Fruit fly (Drosophila melanogaster) whole organism, prepupa: ENCODE measurements around the gene CG5618.

Experiments
- CG11294 ChIP-seq: fragments of 200-800 bp; sonication (Bioruptor generic); IDR thresholded peaks from 2 replicates; pipeline ENCODE4 v1.3.6; 2022; ENCODE audit warnings: missing biosample characterization, missing genetic modification characterization
- CG11902 ChIP-seq: fragments of 200-800 bp; sonication (Bioruptor generic); optimal IDR thresholded peaks from 3 replicates; lab custom pipeline; 2016; ENCODE audit warnings: missing biosample characterization, missing genetic modification characterization
- CG15336 ChIP-seq: fragments of 200-800 bp; sonication (Bioruptor generic); IDR thresholded peaks from 2 replicates; pipeline ENCODE4 v1.3.6; 2022; ENCODE audit warnings: missing biosample characterization, missing genetic modification characterization
- CG1621 ChIP-seq: fragments of 200-800 bp; sonication (Bioruptor generic); optimal IDR thresholded peaks from 3 replicates; lab custom pipeline; 2018; ENCODE audit warnings: missing biosample characterization, mild to moderate bottlenecking, missing genetic modification characterization
- CG16779 ChIP-seq: fragments of 200-800 bp; sonication (Bioruptor generic); optimal IDR thresholded peaks from 3 replicates; lab custom pipeline; 2017; ENCODE audit warnings: missing biosample characterization, mild to moderate bottlenecking, missing genetic modification characterization
- CG3032 ChIP-seq: fragments of 200-800 bp; optimal IDR thresholded peaks from 2 replicates; lab custom pipeline; 2019; ENCODE audit warnings: missing biosample characterization, mild to moderate bottlenecking, missing genetic modification characterization, moderate library complexity
- CG31627 ChIP-seq: fragments of 200-800 bp; sonication (Bioruptor generic); optimal IDR thresholded peaks from 3 replicates; lab custom pipeline; 2016; ENCODE audit warnings: missing biosample characterization, missing genetic modification characterization
- CG32006 ChIP-seq: fragments of 200-800 bp; sonication (Bioruptor generic); optimal IDR thresholded peaks from 3 replicates; lab custom pipeline; 2017; ENCODE audit warnings: missing biosample characterization, mild to moderate bottlenecking, missing genetic modification characterization
- CG34406 ChIP-seq: fragments of 200-800 bp; sonication (Bioruptor generic); optimal IDR thresholded peaks from 3 replicates; lab custom pipeline; 2016; ENCODE audit warnings: missing biosample characterization, missing genetic modification characterization
- CG3919 ChIP-seq: fragments of 200-800 bp; sonication (Bioruptor generic); optimal IDR thresholded peaks from 3 replicates; lab custom pipeline; 2016; ENCODE audit warnings: missing biosample characterization, missing genetic modification characterization
- CG4318 ChIP-seq: fragments of 200-800 bp; sonication (Bioruptor generic); optimal IDR thresholded peaks from 3 replicates; lab custom pipeline; 2017; ENCODE audit warnings: missing biosample characterization, mild to moderate bottlenecking, missing genetic modification characterization
- CG6163 ChIP-seq: fragments of 200-800 bp; sonication (Bioruptor generic); IDR thresholded peaks from 3 replicates; pipeline ENCODE4 v1.3.6; 2022; ENCODE audit warnings: missing biosample characterization, missing genetic modification characterization
- CG6276 ChIP-seq: fragments of 200-800 bp; sonication (Bioruptor generic); optimal IDR thresholded peaks from 2 replicates; lab custom pipeline; 2017; ENCODE audit warnings: missing biosample characterization, mild to moderate bottlenecking, missing genetic modification characterization
- CG7368 ChIP-seq: fragments of 200-800 bp; sonication (Bioruptor generic); optimal IDR thresholded peaks from 3 replicates; lab custom pipeline; 2016; ENCODE audit warnings: missing biosample characterization, missing genetic modification characterization
- CG8119 ChIP-seq: fragments of 200-800 bp; sonication (Bioruptor generic); IDR thresholded peaks from 3 replicates; pipeline ENCODE4 v1.3.6; 2022; ENCODE audit warnings: missing biosample characterization, missing genetic modification characterization
- CG8319 ChIP-seq: fragments of 200-800 bp; sonication (Bioruptor generic); optimal IDR thresholded peaks from 3 replicates; lab custom pipeline; 2016; ENCODE audit warnings: missing biosample characterization, missing genetic modification characterization
- Eip75B ChIP-seq: fragments of 200-800 bp; sonication (Bioruptor generic); optimal IDR thresholded peaks from 3 replicates; lab custom pipeline; 2016; ENCODE audit warnings: missing biosample characterization, missing genetic modification characterization
- Eip78C ChIP-seq: fragments of 200-800 bp; sonication (Bioruptor generic); peaks from one replicate; lab custom pipeline; 2016; ENCODE audit warnings: missing biosample characterization, missing genetic modification characterization
- Ets96B ChIP-seq: fragments of 200-800 bp; optimal IDR thresholded peaks from 2 replicates; lab custom pipeline; 2019; ENCODE audit warnings: missing biosample characterization, mild to moderate bottlenecking, missing genetic modification characterization, moderate library complexity
- Gug ChIP-seq: fragments of 200-800 bp; sonication (Bioruptor generic); IDR thresholded peaks from 2 replicates; pipeline ENCODE4 v1.3.6; 2022; ENCODE audit warnings: missing biosample characterization, missing genetic modification characterization
- Hr38 ChIP-seq: sonication (Bioruptor generic); optimal IDR thresholded peaks from 2 replicates; lab custom pipeline; 2016; ENCODE audit warnings: missing biosample characterization, missing genetic modification characterization
- Hr39 ChIP-seq: fragments of 200-800 bp; sonication (Bioruptor generic); optimal IDR thresholded peaks from 2 replicates; lab custom pipeline; 2016; ENCODE audit warnings: missing biosample characterization, missing genetic modification characterization
- Hr4 ChIP-seq: fragments of 200-800 bp; sonication (Bioruptor generic); optimal IDR thresholded peaks from 3 replicates; lab custom pipeline; 2016; ENCODE audit warnings: missing biosample characterization, missing genetic modification characterization
- Met ChIP-seq: fragments of 200-800 bp; sonication (Bioruptor generic); optimal IDR thresholded peaks from 3 replicates; lab custom pipeline; 2016; ENCODE audit warnings: missing biosample characterization, missing genetic modification characterization
- Smox ChIP-seq: fragments of 200-800 bp; sonication (Bioruptor generic); optimal IDR thresholded peaks from 3 replicates; lab custom pipeline; 2016; ENCODE audit warnings: missing biosample characterization, missing genetic modification characterization
- Sox102F ChIP-seq: fragments of 200-800 bp; sonication (Bioruptor generic); optimal IDR thresholded peaks from 2 replicates; lab custom pipeline; 2016; ENCODE audit warnings: missing biosample characterization, mild to moderate bottlenecking, missing genetic modification characterization
- Sox14 ChIP-seq: fragments of 200-800 bp; sonication (Bioruptor generic); optimal IDR thresholded peaks from 3 replicates; lab custom pipeline; 2016; ENCODE audit warnings: missing biosample characterization, missing genetic modification characterization
- Sox15 ChIP-seq: fragments of 200-800 bp; sonication (Bioruptor generic); optimal IDR thresholded peaks from 3 replicates; lab custom pipeline; 2016; ENCODE audit warnings: missing biosample characterization, missing genetic modification characterization
- achi ChIP-seq: fragments of 200-800 bp; sonication (Bioruptor generic); optimal IDR thresholded peaks from 3 replicates; lab custom pipeline; 2016; ENCODE audit warnings: missing biosample characterization, missing genetic modification characterization
- acj6 ChIP-seq: fragments of 200-800 bp; sonication (Bioruptor generic); optimal IDR thresholded peaks from 3 replicates; lab custom pipeline; 2016; ENCODE audit warnings: missing biosample characterization, missing genetic modification characterization
- dac ChIP-seq: fragments of 200-800 bp; sonication (Bioruptor generic); optimal IDR thresholded peaks from 2 replicates; lab custom pipeline; 2017; ENCODE audit warnings: missing biosample characterization, mild to moderate bottlenecking, missing genetic modification characterization
- eg ChIP-seq: fragments of 200-800 bp; sonication (Bioruptor generic); IDR thresholded peaks from 3 replicates; pipeline ENCODE4 v1.3.6; 2022; ENCODE audit warnings: missing biosample characterization, missing genetic modification characterization
- esn ChIP-seq: fragments of 200-800 bp; sonication (Bioruptor generic); optimal IDR thresholded peaks from 2 replicates; lab custom pipeline; 2016; ENCODE audit warnings: missing biosample characterization, mild to moderate bottlenecking, missing genetic modification characterization, moderate library complexity
- fd85E ChIP-seq: fragments of 200-800 bp; sonication (Bioruptor generic); optimal IDR thresholded peaks from 3 replicates; lab custom pipeline; 2016; ENCODE audit warnings: missing biosample characterization, missing genetic modification characterization
- fkh ChIP-seq: fragments of 200-800 bp; sonication (Bioruptor generic); optimal IDR thresholded peaks from 3 replicates; lab custom pipeline; 2017; ENCODE audit warnings: missing biosample characterization, mild to moderate bottlenecking, missing genetic modification characterization, moderate library complexity
- lz ChIP-seq: fragments of 200-800 bp; sonication (Bioruptor generic); optimal IDR thresholded peaks from 3 replicates; lab custom pipeline; 2016; ENCODE audit warnings: missing biosample characterization, missing genetic modification characterization
- net ChIP-seq: fragments of 200-800 bp; sonication (Bioruptor generic); optimal IDR thresholded peaks from 3 replicates; lab custom pipeline; 2016; ENCODE audit warnings: missing biosample characterization, missing genetic modification characterization
- pdm3 ChIP-seq: fragments of 200-800 bp; sonication (Bioruptor generic); optimal IDR thresholded peaks from 3 replicates; lab custom pipeline; 2016; ENCODE audit warnings: missing biosample characterization, missing genetic modification characterization
- salr ChIP-seq, 2 experiments: fragments of 200-800 bp; sonication (Bioruptor generic); optimal IDR thresholded peaks; 3 replicates each; lab custom pipeline; 2016 to 2018; ENCODE audit warnings: missing biosample characterization in 2 of 2, missing genetic modification characterization in 2 of 2, mild to moderate bottlenecking in 1 of 2
- spab ChIP-seq: fragments of 200-800 bp; sonication (Bioruptor generic); optimal IDR thresholded peaks from 2 replicates; lab custom pipeline; 2017; ENCODE audit warnings: missing biosample characterization, mild to moderate bottlenecking, missing genetic modification characterization, missing genetic modification reagents
- ss ChIP-seq, 2 experiments: fragments of 200-800 bp; sonication (Bioruptor generic); optimal IDR thresholded peaks; 2 replicates in 1 of 2; 3 replicates in 1 of 2; lab custom pipeline; 2017 to 2018; ENCODE audit warnings: mild to moderate bottlenecking in 2 of 2, missing biosample characterization in 2 of 2, missing genetic modification characterization in 2 of 2, moderate library complexity in 1 of 2
- svp ChIP-seq: fragments of 200-800 bp; sonication (Bioruptor generic); peaks from one replicate; lab custom pipeline; 2016; ENCODE audit warnings: missing biosample characterization, missing genetic modification characterization
- topi ChIP-seq: fragments of 200-800 bp; sonication (Bioruptor generic); optimal IDR thresholded peaks from 3 replicates; lab custom pipeline; 2016; ENCODE audit warnings: missing biosample characterization, missing genetic modification characterization
- vri ChIP-seq: fragments of 200-800 bp; sonication (Bioruptor generic); optimal IDR thresholded peaks from 3 replicates; lab custom pipeline; 2016; ENCODE audit warnings: missing biosample characterization, mild to moderate bottlenecking, missing genetic modification characterization

CG5618 gene

dm6 chr3L:20387843-20388163 is 34.6 kb downstream of the CG5618 start (continued):
- no peak for TF ChIP-seq acj6 (GFP tag; lab: Kevin White, UChicago)

- TF ChIP-seq esn (GFP tag; lab: Kevin White, UChicago) (peak; percentile 26), Ets96B (no peak), Hr39 (GFP tag; lab: Kevin White, UChicago) (peak; percentile 24), svp (GFP tag; lab: Kevin White, UChicago) (peak; percentile 91), eg (no peak), Eip78C (GFP tag; lab: Kevin White, UChicago) (peak; percentile 41), fkh (GFP tag; lab: Kevin White, UChicago) (peak; percentile 51), Gug (GFP tag; lab: Robert Waterston, UW) (no peak), CG8319 (GFP tag; lab: Kevin White, UChicago) (peak; percentile 3), vri (GFP tag; lab: Kevin White, UChicago) (peak; percentile 63), Sox14 (GFP tag; lab: Kevin White, UChicago) (peak; percentile 16), CG6163 (no peak), CG31627 (peak; percentile 25)
These were observed 35.7 kb downstream of the CG5618 start for dm6 chr3L:20388983-20389382.

DNA sequence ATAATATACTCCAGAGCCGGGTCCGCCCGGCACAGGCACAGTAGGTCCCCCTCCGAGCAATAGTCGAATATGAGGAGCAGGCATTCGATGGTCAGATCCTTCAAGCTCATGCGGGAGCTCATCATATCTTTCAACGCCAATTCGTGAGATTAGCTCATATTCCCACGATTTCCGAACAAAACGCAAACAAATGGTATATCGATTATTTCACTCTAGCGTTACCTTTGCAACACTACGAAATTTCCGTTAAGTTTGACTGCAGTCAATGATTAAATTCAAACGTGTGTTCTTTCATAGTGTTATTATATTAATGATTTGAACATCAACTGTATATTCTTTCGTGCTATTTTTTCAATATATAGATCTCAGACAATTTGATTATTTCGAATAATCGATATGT is 40.1 kb downstream of the CG5618 start, which contains the start of gene CG33969:
Gene CG33969, minus strand, starts transcription at position 197 of the 400 bp plus-strand sequence.
- TF ChIP-seq CG11294 (GFP tag; lab: Robert Waterston, UW) (no peak), CG8319 (GFP tag; lab: Kevin White, UChicago) (no peak), CG6163 (no peak), CG3032 (tag; lab: Kevin White, UChicago) (no peak), CG16779 (tag; lab: Kevin White, UChicago) (no peak), Sox102F (no peak), CG11902 (GFP tag; lab: Kevin White, UChicago) (no peak), CG32006 (GFP tag; lab: Kevin White, UChicago) (no peak), achi (GFP tag; lab: Kevin White, UChicago) (no peak), salr (GFP tag; optimal IDR thresholded peaks at IDR 0.05; lab: Kevin White, UChicago) (no peak), Ets96B (no peak), CG4318 (no peak), esn (GFP tag; lab: Kevin White, UChicago) (peak; percentile 24), Eip78C (GFP tag; lab: Kevin White, UChicago) (peak; percentile 77), acj6 (GFP tag; lab: Kevin White, UChicago) (no peak), fd85E (no peak), Sox14 (GFP tag; lab: Kevin White, UChicago) (peak; percentile 32), fkh (GFP tag; lab: Kevin White, UChicago) (peak; percentile 73), CG15336 (no peak), Hr4 (no peak), CG3919 (no peak), vri (GFP tag; lab: Kevin White, UChicago) (peak; percentile 73), svp (GFP tag; lab: Kevin White, UChicago) (no peak), topi (GFP tag; lab: Kevin White, UChicago) (peak; percentile 1), CG8119 (GFP tag; lab: Robert Waterston, UW) (no peak), pdm3 (no peak)

dm6 chr3L:20395257-20395909 is 42.1 kb downstream of the CG5618 start:
- TF ChIP-seq Eip75B (no peak), CG32006 (GFP tag; lab: Kevin White, UChicago) (no peak), CG7368 (GFP tag; lab: Kevin White, UChicago) (no peak), salr (GFP tag; optimal IDR thresholded peaks at IDR 0.05; lab: Kevin White, UChicago) (no peak), vri (GFP tag; lab: Kevin White, UChicago) (peak; percentile 91), fd85E (no peak), CG6163 (no peak), CG3919 (no peak), net (GFP tag; lab: Kevin White, UChicago) (no peak), fkh (GFP tag; lab: Kevin White, UChicago) (no peak), Sox14 (GFP tag; lab: Kevin White, UChicago) (peak; percentile 11), ss (GFP tag; optimal IDR thresholded peaks at IDR 0.05; lab: Kevin White, UChicago) (no peak), spab (no peak), Eip78C (GFP tag; lab: Kevin White, UChicago) (peak; percentile 66), Smox (GFP tag; lab: Kevin White, UChicago) (no peak), lz (GFP tag; lab: Kevin White, UChicago) (peak; percentile 14), CG1621 (no peak), dac (GFP tag; lab: Kevin White, UChicago) (no peak), Sox15 (GFP tag; lab: Kevin White, UChicago) (no peak), svp (GFP tag; lab: Kevin White, UChicago) (peak; percentile 73), CG6276 (GFP tag; lab: Kevin White, UChicago) (no peak), topi (GFP tag; lab: Kevin White, UChicago) (peak; percentile 26), esn (GFP tag; lab: Kevin White, UChicago) (peak; percentile 38), CG34406 (no peak), Hr39 (GFP tag; lab: Kevin White, UChicago) (no peak), Met (GFP tag; lab: Kevin White, UChicago) (peak; percentile 39), Hr38 (GFP tag; lab: Kevin White, UChicago) (no peak)
